Worm (Caenorhabditis elegans): ENCODE data around the gene C18A11.2.

DNA sequence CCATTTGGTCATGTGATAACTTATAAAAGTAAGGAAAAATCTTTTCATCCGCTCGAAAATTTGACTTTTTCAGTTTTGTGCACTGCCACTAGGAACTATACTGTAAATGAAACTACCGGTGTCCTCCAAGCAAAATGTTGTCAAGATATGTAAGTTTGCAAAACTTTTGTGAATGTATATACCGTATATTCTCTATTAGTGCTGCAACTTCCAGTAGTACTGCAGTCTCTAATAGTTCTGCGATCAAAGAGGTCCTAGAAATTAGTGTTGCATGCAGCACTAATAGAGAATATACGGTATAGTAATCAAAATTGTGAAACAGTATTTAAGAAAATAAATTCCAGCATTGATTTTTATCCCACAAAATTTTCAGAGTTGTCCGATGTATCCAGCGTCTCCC lies 37.3 kb upstream of the C18A11.2 start:
- TF ChIP-seq ces-1 (GFP tag; optimal IDR thresholded peaks at IDR 0.05) (no peak), dpl-1 (GFP tag; optimal IDR thresholded peaks at IDR 0.05) (no peak), T20F7.1 (GFP tag; optimal IDR thresholded peaks at IDR 0.05) (no peak), F44E2.7 (GFP tag; IDR thresholded peaks at IDR 0.05) (no peak), set-16 (GFP tag; IDR thresholded peaks at IDR 0.05) (no peak), hif-1 (tag; optimal IDR thresholded peaks at IDR 0.05) (no peak), pha-4 (GFP tag; IDR thresholded peaks at IDR 0.05) (no peak), pha-4 (tag; optimal IDR thresholded peaks at IDR 0.05) (no peak), fkh-10 (GFP tag; optimal IDR thresholded peaks at IDR 0.05) (no peak), dmd-6 (GFP tag; IDR thresholded peaks at IDR 0.05) (no peak), nhr-77 (tag; optimal IDR thresholded peaks at IDR 0.05) (no peak)
